Worm (Caenorhabditis elegans) whole organism, L4 larva: ENCODE measurements around the gene col-111.

Experiments
- D1046.2 ChIP-seq: fragments of 200-800 bp; sonication (Bioruptor generic); IDR thresholded peaks from 2 replicates; pipeline ENCODE4 v1.3.6; 2022; ENCODE audit warnings: missing genetic modification characterization, missing compliant biosample characterization
- Y105C5A.15 ChIP-seq: fragments of 200-800 bp; sonication (Bioruptor generic); IDR thresholded peaks from 2 replicates; pipeline ENCODE4 v1.3.6; 2022; ENCODE audit warnings: missing genetic modification characterization, missing compliant biosample characterization
- Y5F2A.4 ChIP-seq: fragments of 200-800 bp; sonication (Bioruptor generic); optimal IDR thresholded peaks from 2 replicates; lab custom pipeline; 2018; ENCODE audit warnings: mild to moderate bottlenecking, missing genetic modification characterization, missing compliant biosample characterization
- Y75B8A.6 ChIP-seq: fragments of 200-800 bp; sonication (Bioruptor generic); IDR thresholded peaks from 2 replicates; pipeline ENCODE4 v1.3.6; 2022; ENCODE audit warnings: missing genetic modification reagents, missing genetic modification characterization, missing compliant biosample characterization
- ZK337.2 ChIP-seq: fragments of 200-800 bp; sonication (Bioruptor generic); IDR thresholded peaks from 2 replicates; pipeline ENCODE4 v1.3.6; 2022; ENCODE audit warnings: missing genetic modification reagents, missing genetic modification characterization, missing compliant biosample characterization
- aha-1 ChIP-seq: fragments of 150-350 bp; peaks from one replicate; lab custom pipeline; 2014; ENCODE audit warnings: missing biosample characterization, missing genetic modification characterization
- ama-1 ChIP-seq: fragments of 150-350 bp; optimal IDR thresholded peaks from 2 replicates; lab custom pipeline; 2014; ENCODE audit warnings: inconsistent platforms, mixed read lengths
- attf-4 ChIP-seq: sonication (generic microtip); optimal IDR thresholded peaks from 3 replicates; lab custom pipeline; 2017; ENCODE audit warnings: missing biosample characterization, missing genetic modification characterization
- ceh-20 ChIP-seq: fragments of 200-800 bp; sonication (Bioruptor generic); IDR thresholded peaks from 2 replicates; pipeline ENCODE4 v1.3.6; 2022; ENCODE audit warnings: missing genetic modification reagents, missing genetic modification characterization, missing compliant biosample characterization
- ceh-32 ChIP-seq: sonication (generic microtip); optimal IDR thresholded peaks from 2 replicates; lab custom pipeline; 2016; ENCODE audit warnings: mild to moderate bottlenecking, missing genetic modification characterization, missing compliant biosample characterization; ENCODE audit not compliant: poor library complexity
- daf-16 ChIP-seq, 3 experiments: sonication (generic microtip); optimal IDR thresholded peaks; 2 replicates each; lab custom pipeline; 2016 to 2017; ENCODE audit warnings: missing genetic modification characterization in 3 of 3, missing genetic modification reagents in 3 of 3, mild to moderate bottlenecking in 2 of 3, missing compliant biosample characterization in 2 of 3, missing biosample characterization in 1 of 3, moderate library complexity in 1 of 3
- daf-8 ChIP-seq: fragments of 200-800 bp; sonication (Bioruptor generic); IDR thresholded peaks from 2 replicates; pipeline ENCODE4 v1.3.6; 2022; ENCODE audit warnings: missing genetic modification characterization, missing compliant biosample characterization
- dmd-8 ChIP-seq: fragments of 200-800 bp; sonication (Bioruptor generic); IDR thresholded peaks from 2 replicates; pipeline ENCODE4 v1.3.6; 2022; ENCODE audit warnings: missing genetic modification characterization, missing compliant biosample characterization
- dmd-9 ChIP-seq: fragments of 200-800 bp; sonication (Bioruptor generic); IDR thresholded peaks from 2 replicates; pipeline ENCODE4 v1.3.6; 2022; ENCODE audit warnings: missing genetic modification reagents, missing genetic modification characterization, missing compliant biosample characterization
- duxl-1 ChIP-seq: sonication (generic microtip); optimal IDR thresholded peaks from 2 replicates; lab custom pipeline; 2016; ENCODE audit warnings: mild to moderate bottlenecking, missing genetic modification characterization, moderate library complexity, missing compliant biosample characterization; ENCODE audit not compliant: poor library complexity
- dve-1 ChIP-seq: sonication (generic microtip); optimal IDR thresholded peaks from 2 replicates; lab custom pipeline; 2017; ENCODE audit warnings: antibody characterized with exemption, mild to moderate bottlenecking, missing genetic modification characterization, missing compliant biosample characterization; ENCODE audit not compliant: insufficient read depth
- egl-27 ChIP-seq: sonication (generic microtip); optimal IDR thresholded peaks from 3 replicates; lab custom pipeline; 2017; ENCODE audit warnings: missing biosample characterization, missing genetic modification reagents, missing genetic modification characterization
- fkh-10 ChIP-seq: fragments of 150-350 bp; optimal IDR thresholded peaks from 2 replicates; lab custom pipeline; 2014; ENCODE audit warnings: missing biosample characterization, missing genetic modification reagents, missing genetic modification characterization
- hlh-30 ChIP-seq: sonication (generic microtip); optimal IDR thresholded peaks from 2 replicates; lab custom pipeline; 2017; ENCODE audit warnings: antibody characterized with exemption, mild to moderate bottlenecking, missing genetic modification characterization, missing compliant biosample characterization; ENCODE audit not compliant: insufficient read depth
- hmg-1.1 ChIP-seq: fragments of 200-800 bp; sonication (Bioruptor generic); IDR thresholded peaks from 2 replicates; pipeline ENCODE4 v1.3.6; 2022; ENCODE audit warnings: missing genetic modification reagents, missing genetic modification characterization, missing compliant biosample characterization
- jun-1 ChIP-seq: fragments of 150-350 bp; optimal IDR thresholded peaks from 2 replicates; lab custom pipeline; 2014; ENCODE audit warnings: missing biosample characterization, missing genetic modification reagents, missing genetic modification characterization
- lim-7 ChIP-seq: fragments of 200-800 bp; sonication (Bioruptor generic); IDR thresholded peaks from 2 replicates; pipeline ENCODE4 v1.3.6; 2022; ENCODE audit warnings: missing genetic modification characterization, missing compliant biosample characterization
- lir-3 ChIP-seq: sonication (generic microtip); optimal IDR thresholded peaks from 2 replicates; lab custom pipeline; 2016; ENCODE audit warnings: mild to moderate bottlenecking, missing genetic modification characterization, missing compliant biosample characterization
- madf-5 ChIP-seq, 2 experiments: fragments of 200-800 bp; sonication (Bioruptor generic); IDR thresholded peaks; 2 replicates each; pipeline ENCODE4 v1.3.6; 2022; ENCODE audit warnings: missing compliant biosample characterization in 2 of 2, missing genetic modification characterization in 2 of 2
- madf-9 ChIP-seq: fragments of 200-800 bp; sonication (Bioruptor generic); conservative IDR thresholded peaks from 2 replicates; pipeline ENCODE4 v1.3.6; 2022; ENCODE audit warnings: missing genetic modification reagents, missing genetic modification characterization, missing compliant biosample characterization
- mxl-2 ChIP-seq: fragments of 200-800 bp; sonication (Bioruptor generic); conservative IDR thresholded peaks from 2 replicates; pipeline ENCODE4 v1.3.6; 2022; ENCODE audit warnings: missing genetic modification reagents, missing genetic modification characterization, missing compliant biosample characterization
- nhr-10 ChIP-seq: fragments of 150-350 bp; optimal IDR thresholded peaks from 2 replicates; lab custom pipeline; 2014; ENCODE audit warnings: missing biosample characterization, missing genetic modification characterization
- nhr-11 ChIP-seq: fragments of 150-350 bp; optimal IDR thresholded peaks from 2 replicates; lab custom pipeline; 2014; ENCODE audit warnings: missing biosample characterization, missing genetic modification characterization
- nhr-42 ChIP-seq: fragments of 200-800 bp; sonication (Bioruptor generic); IDR thresholded peaks from 2 replicates; pipeline ENCODE4 v1.3.6; 2022; ENCODE audit warnings: missing genetic modification characterization, missing compliant biosample characterization
- rbr-2 ChIP-seq: sonication (generic microtip); optimal IDR thresholded peaks from 2 replicates; lab custom pipeline; 2016; ENCODE audit warnings: missing genotype, missing genetic modification characterization, missing compliant biosample characterization
- set-16 ChIP-seq: fragments of 200-800 bp; sonication (Bioruptor generic); IDR thresholded peaks from 2 replicates; pipeline ENCODE4 v1.3.6; 2022; ENCODE audit warnings: missing genetic modification reagents, missing genetic modification characterization, missing compliant biosample characterization
- spr-1 ChIP-seq: sonication (generic microtip); optimal IDR thresholded peaks from 2 replicates; lab custom pipeline; 2016; ENCODE audit warnings: mild to moderate bottlenecking, missing genetic modification characterization, missing compliant biosample characterization
- spr-3 ChIP-seq: fragments of 200-800 bp; sonication (Bioruptor generic); optimal IDR thresholded peaks from 2 replicates; lab custom pipeline; 2018; ENCODE audit warnings: mild to moderate bottlenecking, missing genetic modification characterization, missing compliant biosample characterization
- unc-130 ChIP-seq: sonication (generic microtip); optimal IDR thresholded peaks from 2 replicates; lab custom pipeline; 2016; ENCODE audit warnings: missing genetic modification reagents, missing genetic modification characterization, missing compliant biosample characterization
- unc-62 ChIP-seq, 3 experiments: fragments of 150-350 bp in 1 of 3; sonication (generic microtip); optimal IDR thresholded peaks in 2 of 3; peaks in 1 of 3; 1 replicate in 1 of 3; 2 replicates in 2 of 3; lab custom pipeline; 2014 to 2017; ENCODE audit warnings: missing biosample characterization in 3 of 3, missing genetic modification characterization in 3 of 3, missing genetic modification reagents in 3 of 3, missing genotype in 1 of 3
- zag-1 ChIP-seq: fragments of 150-350 bp; optimal IDR thresholded peaks from 2 replicates; lab custom pipeline; 2014; ENCODE audit warnings: missing biosample characterization, missing genetic modification characterization
- ztf-11 ChIP-seq: fragments of 150-350 bp; optimal IDR thresholded peaks from 2 replicates; lab custom pipeline; 2014; ENCODE audit warnings: missing biosample characterization, missing genetic modification characterization

The col-111 gene

DNA sequence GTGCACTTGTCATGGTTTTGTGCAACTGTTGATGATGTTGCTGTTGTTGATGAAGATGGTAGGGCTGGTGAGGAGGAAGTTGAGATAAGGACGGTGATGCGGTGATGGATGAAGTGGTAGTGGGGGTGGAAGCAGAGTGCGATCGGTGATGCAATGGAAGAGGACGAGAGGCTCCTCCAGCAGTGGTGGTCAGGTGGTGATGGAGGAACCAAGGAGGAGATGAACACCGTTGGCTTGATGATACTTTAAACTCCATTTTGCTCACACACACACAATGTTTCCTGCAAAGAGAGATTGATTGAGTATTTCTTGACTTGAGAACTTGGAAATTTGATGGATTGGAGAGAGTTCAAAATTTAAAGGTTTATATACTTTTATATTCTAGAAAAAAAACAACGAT is 19.9 kb downstream of the col-111 start, which contains the start of gene F19C7.8:
F19C7.8 (minus strand) TSS at position 256 of the 400 bp plus-strand sequence.
- TF ChIP-seq unc-62 (GFP tag; optimal IDR thresholded peaks at IDR 0.05 in 1 of 2; lab: Kevin White, UChicago) (peak in 1 of 2 experiments; percentile 78), unc-62 (tag; optimal IDR thresholded peaks at IDR 0.05; lab: Kevin White, UChicago) (no peak), daf-16 (GFP tag; optimal IDR thresholded peaks at IDR 0.05; lab: Kevin White, UChicago) (peak in 1 of 2 experiments; percentile 37), daf-16 (tag; optimal IDR thresholded peaks at IDR 0.05; lab: Kevin White, UChicago) (no peak), ZK337.2 (GFP tag; lab: Robert Waterston, UW) (peak; percentile 53; the same call in 1 of the 2 replicates), D1046.2 (GFP tag; lab: Robert Waterston, UW) (no peak), egl-27 (tag; lab: Kevin White, UChicago) (no peak), nhr-11 (tag; lab: Kevin White, UChicago) (peak; percentile 29)

DNA sequence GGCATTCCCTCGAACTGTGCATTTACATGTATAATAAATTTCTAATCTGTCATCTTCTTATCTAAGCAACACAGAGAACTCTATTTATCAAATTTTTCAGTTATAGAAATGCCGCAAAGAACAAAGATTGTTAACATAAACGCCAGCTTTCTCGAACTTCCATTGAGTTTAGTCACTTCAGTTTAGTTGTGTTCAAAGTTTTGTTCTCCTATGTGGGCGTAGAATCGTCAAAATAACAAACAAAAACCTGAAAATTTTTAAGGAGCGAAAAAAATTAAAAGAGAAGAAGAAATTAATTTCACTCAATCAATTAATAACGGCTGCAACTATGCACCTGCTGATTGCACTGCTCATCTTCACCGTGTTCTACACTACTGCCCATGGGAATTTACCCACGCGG is 21.8 kb downstream of the col-111 start, which contains the start of gene R105.5:
R105.5 (plus strand) TSS at position 301 of the 400 bp plus-strand sequence.
- no peak for TF ChIP-seq hlh-30 (tag; lab: Kevin White, UChicago)
- no peak for TF ChIP-seq daf-16 (GFP tag; optimal IDR thresholded peaks at IDR 0.05; lab: Kevin White, UChicago)
- TF ChIP-seq daf-16 (tag; optimal IDR thresholded peaks at IDR 0.05; lab: Kevin White, UChicago): no peak
- no peak for TF ChIP-seq ceh-32 (tag; lab: Kevin White, UChicago)
- no peak for TF ChIP-seq unc-130
- no peak for TF ChIP-seq duxl-1 (tag; lab: Kevin White, UChicago)
- TF ChIP-seq spr-3: no peak
- TF ChIP-seq nhr-10 (tag; lab: Kevin White, UChicago): no peak
- TF ChIP-seq attf-4 (tag; lab: Kevin White, UChicago): no peak
- no peak for TF ChIP-seq dve-1 (tag; lab: Kevin White, UChicago)
- no peak for TF ChIP-seq rbr-2 (tag; lab: Kevin White, UChicago)
- no peak for TF ChIP-seq madf-5 (GFP tag; IDR thresholded peaks at IDR 0.05; lab: Robert Waterston, UW)
- TF ChIP-seq daf-8 (GFP tag; lab: Robert Waterston, UW): no peak
- no peak for TF ChIP-seq lir-3 (tag; lab: Kevin White, UChicago)

DNA sequence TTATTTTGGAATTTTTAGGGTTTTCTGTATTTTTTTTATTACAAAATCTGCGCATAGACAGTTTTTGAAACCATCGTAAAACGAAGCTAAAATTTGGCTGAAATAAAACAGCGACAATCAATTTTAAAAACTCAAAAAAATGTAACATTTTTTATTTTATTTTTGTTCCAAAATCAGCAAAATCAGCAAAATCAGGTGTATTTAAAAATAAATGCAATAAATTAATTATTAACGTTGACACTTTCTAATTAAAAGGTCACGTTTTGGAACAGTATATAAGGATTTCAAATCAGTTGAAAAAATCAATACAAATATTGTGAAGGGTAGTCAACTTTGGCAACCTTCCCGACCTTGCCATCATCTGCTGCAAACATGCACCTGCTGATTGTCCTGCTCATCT is 24.4 kb downstream of the col-111 start, which contains the start of gene R105.1:
R105.1 (plus strand) TSS at position 301 of the 400 bp plus-strand sequence.
- TF ChIP-seq dmd-8 (no peak), zag-1 (tag; lab: Kevin White, UChicago) (no peak), ama-1 (lab: Kevin White, UChicago) (no peak), fkh-10 (no peak), nhr-11 (tag; lab: Kevin White, UChicago) (no peak), ceh-20 (GFP tag; lab: Robert Waterston, UW) (no peak), madf-9 (GFP tag; lab: Robert Waterston, UW) (no peak), Y5F2A.4 (GFP tag; lab: Kevin White, UChicago) (no peak), ztf-11 (tag; lab: Kevin White, UChicago) (no peak), lim-7 (GFP tag; lab: Robert Waterston, UW) (no peak), attf-4 (tag; lab: Kevin White, UChicago) (no peak), ZK337.2 (GFP tag; lab: Robert Waterston, UW) (no peak)

DNA sequence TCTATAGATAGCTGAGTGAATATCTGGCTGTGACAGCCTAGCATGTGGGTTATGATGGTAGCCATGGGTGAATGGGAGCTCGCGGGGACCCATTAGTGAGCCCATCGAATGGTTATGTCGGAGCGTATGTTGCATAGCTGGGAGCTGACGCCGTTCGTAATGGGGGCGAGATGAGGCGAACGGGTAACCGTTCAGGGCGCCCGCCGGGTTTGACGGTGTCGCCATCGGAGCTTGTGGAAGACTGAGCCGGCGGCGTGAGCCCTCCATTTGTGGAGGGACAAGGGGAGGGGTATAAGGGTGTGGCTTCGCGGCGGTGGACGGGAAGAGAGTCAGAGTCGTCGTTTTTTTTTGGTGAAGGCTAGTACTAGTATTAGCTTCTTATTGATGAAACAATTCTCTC is 33.9 kb downstream of the col-111 start:
- TF ChIP-seq daf-8 (GFP tag; lab: Robert Waterston, UW) (no peak), aha-1 (peak; percentile 16), set-16 (GFP tag; lab: Robert Waterston, UW) (peak; percentile 88)

DNA sequence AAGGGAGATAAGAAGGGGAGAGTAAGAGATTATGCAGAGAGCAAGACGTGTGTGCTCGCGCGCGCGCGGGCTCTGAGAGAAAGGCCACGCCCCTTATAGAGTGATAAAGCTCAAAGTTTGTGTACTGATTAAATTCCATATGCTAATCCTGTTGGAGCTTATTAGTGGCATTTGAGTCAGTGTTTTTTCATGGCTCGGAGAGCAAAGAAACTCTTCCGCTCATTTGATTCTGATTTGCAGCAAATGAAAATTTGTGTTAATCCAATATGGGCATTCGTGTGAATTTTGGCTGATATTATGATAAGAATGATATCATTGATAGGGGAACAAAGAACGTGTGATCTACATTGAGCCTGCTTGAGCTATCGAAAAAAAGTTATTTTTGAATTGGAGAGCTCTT is 44.3 kb downstream of the col-111 start:
- TF ChIP-seq Y5F2A.4 (GFP tag; lab: Kevin White, UChicago) (no peak), nhr-42 (GFP tag; lab: Robert Waterston, UW) (no peak), dve-1 (tag; lab: Kevin White, UChicago) (no peak), mxl-2 (GFP tag; lab: Robert Waterston, UW) (no peak), aha-1 (peak; percentile 44), hmg-1.1 (no peak), spr-1 (tag; lab: Kevin White, UChicago) (no peak), Y105C5A.15 (no peak), Y75B8A.6 (no peak), spr-3 (no peak), nhr-11 (tag; lab: Kevin White, UChicago) (peak; percentile 25), dmd-9 (GFP tag; lab: Robert Waterston, UW) (0 out of 2 replicates have a peak, but pooled peaks have one; percentile 37), jun-1 (tag; lab: Kevin White, UChicago) (no peak)
